Worm (Caenorhabditis elegans): ENCODE measurements around the gene W02F12.4.

The W02F12.4 gene

ce11 chrV:6683740-6684139, 23.0 kb downstream of the W02F12.4 start:
- TF ChIP-seq lin-39 (tag; optimal IDR thresholded peaks at IDR 0.05) (peak; percentile 36), mdl-1 (tag; optimal IDR thresholded peaks at IDR 0.05) (no peak)

ce11 chrV:6683282-6683681, 23.5 kb downstream of the W02F12.4 start:
- TF ChIP-seq daf-12 (tag; optimal IDR thresholded peaks at IDR 0.05) = no peak
- TF ChIP-seq skn-1 (tag; optimal IDR thresholded peaks at IDR 0.05) = no peak
- TF ChIP-seq sea-2 (GFP tag; optimal IDR thresholded peaks at IDR 0.05) = no peak
- TF ChIP-seq ceh-16 (tag; optimal IDR thresholded peaks at IDR 0.05) = no peak
- TF ChIP-seq egl-5 (tag; optimal IDR thresholded peaks at IDR 0.05) = no peak
- no peak for TF ChIP-seq hmg-11 (tag; optimal IDR thresholded peaks at IDR 0.05)
- TF ChIP-seq tbx-2 (tag; optimal IDR thresholded peaks at IDR 0.05) = no peak
- TF ChIP-seq nhr-11 (tag; optimal IDR thresholded peaks at IDR 0.05) = no peak
- no peak for TF ChIP-seq lsy-12 (tag; optimal IDR thresholded peaks at IDR 0.05)
- TF ChIP-seq fkh-10 (GFP tag; optimal IDR thresholded peaks at IDR 0.05) = no peak
- TF ChIP-seq mdl-1 (tag; optimal IDR thresholded peaks at IDR 0.05) = no peak
- TF ChIP-seq nhr-76 (tag; optimal IDR thresholded peaks at IDR 0.05) = no peak
- no peak for TF ChIP-seq nhr-23 (tag; optimal IDR thresholded peaks at IDR 0.05)
- no peak for TF ChIP-seq elt-3 (tag; optimal IDR thresholded peaks at IDR 0.05)
- no peak for TF ChIP-seq nhr-25 (tag; optimal IDR thresholded peaks at IDR 0.05)
- TF ChIP-seq egl-27 (tag; optimal IDR thresholded peaks at IDR 0.05) = no peak
- no peak for TF ChIP-seq lin-15B (tag; optimal IDR thresholded peaks at IDR 0.05)
- TF ChIP-seq nhr-77 (tag; optimal IDR thresholded peaks at IDR 0.05) = no peak
- TF ChIP-seq unc-39 (tag; optimal IDR thresholded peaks at IDR 0.05) = no peak
- no peak for TF ChIP-seq nhr-28 (tag; optimal IDR thresholded peaks at IDR 0.05)

ce11 chrV:6681501-6681900, 25.2 kb downstream of the W02F12.4 start, which contains the start of gene egl-46:
TSS of gene egl-46 (minus strand) at chrV:6681573.
- no peak for TF ChIP-seq elt-3 (tag; optimal IDR thresholded peaks at IDR 0.05)
- no peak for TF ChIP-seq nhr-77 (tag; optimal IDR thresholded peaks at IDR 0.05)
- no peak for TF ChIP-seq zag-1 (tag; optimal IDR thresholded peaks at IDR 0.05)
- no peak for TF ChIP-seq mml-1 (tag; optimal IDR thresholded peaks at IDR 0.05)
- no peak for TF ChIP-seq ama-1 (optimal IDR thresholded peaks at IDR 0.05)
- TF ChIP-seq nhr-76 (tag; optimal IDR thresholded peaks at IDR 0.05) = no peak
- no peak for TF ChIP-seq lin-15B (tag; optimal IDR thresholded peaks at IDR 0.05)
- TF ChIP-seq hmg-11 (tag; optimal IDR thresholded peaks at IDR 0.05) = no peak
- no peak for TF ChIP-seq fkh-10 (GFP tag; optimal IDR thresholded peaks at IDR 0.05)
- TF ChIP-seq elt-2 (tag; optimal IDR thresholded peaks at IDR 0.05) = no peak
- TF ChIP-seq pha-4 (tag; optimal IDR thresholded peaks at IDR 0.05) = no peak

- no peak for TF ChIP-seq ceh-9 (tag; optimal IDR thresholded peaks at IDR 0.05)
- peak; percentile 18 for TF ChIP-seq elt-2 (tag; optimal IDR thresholded peaks at IDR 0.05)
- TF ChIP-seq pha-4 (tag; optimal IDR thresholded peaks at IDR 0.05) = peak; percentile 87
- no peak for TF ChIP-seq egl-5 (tag; optimal IDR thresholded peaks at IDR 0.05)
Observed at ce11 chrV:6676158-6676849, 30.4 kb downstream of the W02F12.4 start, which contains the start of gene cest-34. TSS of gene cest-34 (plus strand) at chrV:6676799.

- TF ChIP-seq egl-5 (tag; optimal IDR thresholded peaks at IDR 0.05) (no peak), elt-3 (tag; optimal IDR thresholded peaks at IDR 0.05) (no peak), nhr-237 (tag; optimal IDR thresholded peaks at IDR 0.05) (no peak), fkh-2 (tag; optimal IDR thresholded peaks at IDR 0.05) (no peak), elt-1 (tag; optimal IDR thresholded peaks at IDR 0.05) (no peak), nhr-67 (tag; optimal IDR thresholded peaks at IDR 0.05) (no peak), nfya-1 (tag; optimal IDR thresholded peaks at IDR 0.05; ENCODE audit: insufficient read depth) (no peak), nhr-43 (tag; optimal IDR thresholded peaks at IDR 0.05; ENCODE audit: poor library complexity, severe bottlenecking) (no peak), egl-27 (tag; optimal IDR thresholded peaks at IDR 0.05) (no peak), ZK546.5 (tag; optimal IDR thresholded peaks at IDR 0.05) (no peak), fkh-10 (GFP tag; optimal IDR thresholded peaks at IDR 0.05) (no peak), nhr-76 (tag; optimal IDR thresholded peaks at IDR 0.05) (no peak), unc-62 (GFP tag; optimal IDR thresholded peaks at IDR 0.05) (no peak), pha-4 (tag; optimal IDR thresholded peaks at IDR 0.05) (no peak), skn-1 (tag; optimal IDR thresholded peaks at IDR 0.05) (no peak), ceh-82 (tag; optimal IDR thresholded peaks at IDR 0.05) (no peak), nhr-11 (tag; optimal IDR thresholded peaks at IDR 0.05) (no peak), aly-2 (tag; optimal IDR thresholded peaks at IDR 0.05) (no peak)
Observed at ce11 chrV:6673967-6674366, 32.8 kb downstream of the W02F12.4 start, which contains the start of gene cest-31. TSS of gene cest-31 (plus strand) at chrV:6674267.
